Worm (Caenorhabditis elegans) whole organism, young adult: Measurements from ENCODE around the gene dmd-8.
A peak's percentile ranks its signal among the peaks of the same experiment; 100 is the strongest.

Experiments
- B0035.1 ChIP-seq: sonication (generic microtip); optimal IDR thresholded peaks from 2 replicates; lab custom pipeline; 2016; ENCODE audit warnings: missing genetic modification characterization, mild to moderate bottlenecking, missing compliant biosample characterization, missing genotype, missing genetic modification reagents
- C06A6.2 ChIP-seq: fragments of 200-800 bp; sonication (Bioruptor generic); conservative IDR thresholded peaks from 2 replicates; pipeline ENCODE4 v1.3.6; 2022; ENCODE audit warnings: missing genetic modification characterization, missing compliant biosample characterization
- C17E4.6 ChIP-seq: fragments of 200-800 bp; sonication (Bioruptor generic); IDR thresholded peaks from 2 replicates; pipeline ENCODE4 v1.3.6; 2022; ENCODE audit warnings: missing genetic modification reagents, missing genetic modification characterization, missing compliant biosample characterization
- F10E7.11 ChIP-seq: sonication (generic microtip); optimal IDR thresholded peaks from 2 replicates; lab custom pipeline; 2017; ENCODE audit warnings: mild to moderate bottlenecking, missing genetic modification characterization, moderate library complexity, missing compliant biosample characterization
- F33H1.4 ChIP-seq: fragments of 200-800 bp; sonication (Bioruptor generic); IDR thresholded peaks from 2 replicates; pipeline ENCODE4 v1.3.6; 2022; ENCODE audit warnings: missing genetic modification reagents, missing genetic modification characterization, missing compliant biosample characterization
- F39B2.1 ChIP-seq: fragments of 200-800 bp; sonication (Bioruptor generic); IDR thresholded peaks from 2 replicates; pipeline ENCODE4 v1.3.6; 2022; ENCODE audit warnings: missing genetic modification reagents, missing genetic modification characterization, missing compliant biosample characterization
- F52B5.7 ChIP-seq: sonication (generic microtip); optimal IDR thresholded peaks from 2 replicates; lab custom pipeline; 2016; ENCODE audit warnings: mild to moderate bottlenecking, missing genetic modification characterization, missing compliant biosample characterization
- F57A8.1 ChIP-seq: fragments of 200-800 bp; sonication (Bioruptor generic); optimal IDR thresholded peaks from 2 replicates; lab custom pipeline; 2018; ENCODE audit warnings: mild to moderate bottlenecking, missing genetic modification characterization, moderate library complexity, missing compliant biosample characterization
- F57C9.4 ChIP-seq: sonication (generic microtip); optimal IDR thresholded peaks from 2 replicates; lab custom pipeline; 2017; ENCODE audit warnings: mild to moderate bottlenecking, missing genetic modification characterization, missing compliant biosample characterization
- K11D2.4 ChIP-seq: fragments of 200-800 bp; sonication (Bioruptor generic); IDR thresholded peaks from 2 replicates; pipeline ENCODE4 v1.3.6; 2022; ENCODE audit warnings: missing genetic modification reagents, missing genetic modification characterization, missing compliant biosample characterization
- K12H6.12 ChIP-seq: fragments of 200-800 bp; sonication (Bioruptor generic); optimal IDR thresholded peaks from 2 replicates; lab custom pipeline; 2018; ENCODE audit warnings: mild to moderate bottlenecking, missing genetic modification characterization, missing compliant biosample characterization
- T07F8.4 ChIP-seq: sonication (generic microtip); optimal IDR thresholded peaks from 2 replicates; lab custom pipeline; 2016; ENCODE audit warnings: mild to moderate bottlenecking, missing genetic modification characterization, moderate library complexity, missing compliant biosample characterization
- T26A5.8 ChIP-seq: sonication (generic microtip); optimal IDR thresholded peaks from 2 replicates; lab custom pipeline; 2016; ENCODE audit warnings: missing genetic modification characterization, missing compliant biosample characterization
- Y79H2A.3 ChIP-seq: fragments of 200-800 bp; sonication (Bioruptor generic); conservative IDR thresholded peaks from 2 replicates; pipeline ENCODE4 v1.3.6; 2022; ENCODE audit warnings: missing genetic modification reagents, missing genetic modification characterization, missing compliant biosample characterization
- Y95B8A.8 ChIP-seq: fragments of 200-800 bp; sonication (Bioruptor generic); IDR thresholded peaks from 2 replicates; pipeline ENCODE4 v1.3.6; 2022; ENCODE audit warnings: missing genetic modification reagents, missing genetic modification characterization, missing compliant biosample characterization
- ama-1 ChIP-seq, 3 experiments: fragments of 150-350 bp in 1 of 3; sonication (generic microtip) in 2 of 3; optimal IDR thresholded peaks; 2 replicates each; lab custom pipeline; 2014 to 2018; ENCODE audit warnings: missing biosample characterization in 2 of 3, missing genetic modification characterization in 2 of 3, missing genetic modification reagents in 2 of 3
- attf-3 ChIP-seq: fragments of 200-800 bp; sonication (Bioruptor generic); conservative IDR thresholded peaks from 2 replicates; pipeline ENCODE4 v1.3.6; 2022; ENCODE audit warnings: missing genetic modification reagents, missing genetic modification characterization, missing compliant biosample characterization
- ccch-3 ChIP-seq: fragments of 200-800 bp; sonication (Bioruptor generic); optimal IDR thresholded peaks from 2 replicates; lab custom pipeline; 2018; ENCODE audit warnings: mild to moderate bottlenecking, missing genetic modification characterization, missing compliant biosample characterization
- ceh-100 ChIP-seq: fragments of 200-800 bp; sonication (Bioruptor generic); IDR thresholded peaks from 2 replicates; pipeline ENCODE4 v1.3.6; 2022; ENCODE audit warnings: missing genetic modification reagents, missing genetic modification characterization, missing compliant biosample characterization
- ceh-40 ChIP-seq: fragments of 200-800 bp; sonication (Bioruptor generic); IDR thresholded peaks from 2 replicates; pipeline ENCODE4 v1.3.6; 2022; ENCODE audit warnings: missing genetic modification characterization, missing compliant biosample characterization
- ceh-58 ChIP-seq: fragments of 200-800 bp; sonication (Bioruptor generic); IDR thresholded peaks from 2 replicates; pipeline ENCODE4 v1.3.6; 2022; ENCODE audit warnings: missing genetic modification characterization, missing compliant biosample characterization
- ceh-79 ChIP-seq: sonication (generic microtip); optimal IDR thresholded peaks from 2 replicates; lab custom pipeline; 2017; ENCODE audit warnings: mild to moderate bottlenecking, missing genetic modification characterization, missing compliant biosample characterization
- ceh-91 ChIP-seq: fragments of 200-800 bp; sonication (Bioruptor generic); IDR thresholded peaks from 2 replicates; pipeline ENCODE4 v1.3.6; 2022; ENCODE audit warnings: missing genetic modification reagents, missing genetic modification characterization, missing compliant biosample characterization
- dox-1 ChIP-seq: fragments of 200-800 bp; sonication (Bioruptor generic); IDR thresholded peaks from 2 replicates; pipeline ENCODE4 v1.3.6; 2022; ENCODE audit warnings: missing genetic modification reagents, missing genetic modification characterization, missing compliant biosample characterization
- efl-1 ChIP-seq: fragments of 150-350 bp; optimal IDR thresholded peaks from 2 replicates; lab custom pipeline; 2014; ENCODE audit warnings: missing biosample characterization, missing genetic modification reagents, missing genetic modification characterization
- egl-44 ChIP-seq: fragments of 200-800 bp; sonication (Bioruptor generic); IDR thresholded peaks from 2 replicates; pipeline ENCODE4 v1.3.6; 2022; ENCODE audit warnings: missing genetic modification reagents, missing genetic modification characterization, missing compliant biosample characterization
- ekl-4 ChIP-seq: fragments of 200-800 bp; sonication (Bioruptor generic); IDR thresholded peaks from 2 replicates; pipeline ENCODE4 v1.3.6; 2022; ENCODE audit warnings: missing genetic modification reagents, missing genetic modification characterization, missing compliant biosample characterization
- fkh-3 ChIP-seq: sonication (generic microtip); optimal IDR thresholded peaks from 2 replicates; lab custom pipeline; 2016; ENCODE audit warnings: mild to moderate bottlenecking, missing genetic modification characterization, missing compliant biosample characterization
- hlh-12 ChIP-seq: sonication (generic microtip); optimal IDR thresholded peaks from 2 replicates; lab custom pipeline; 2016; ENCODE audit warnings: missing genetic modification characterization, missing compliant biosample characterization
- hsf-1 ChIP-seq: fragments of 200-800 bp; sonication (Bioruptor generic); IDR thresholded peaks from 2 replicates; pipeline ENCODE4 v1.3.6; 2022; ENCODE audit warnings: missing genetic modification reagents, missing genetic modification characterization, missing compliant biosample characterization
- lsy-27 ChIP-seq: sonication (generic microtip); optimal IDR thresholded peaks from 2 replicates; lab custom pipeline; 2017; ENCODE audit warnings: missing genetic modification characterization, mild to moderate bottlenecking, missing compliant biosample characterization, antibody characterized with exemption, missing genotype, borderline replicate concordance; ENCODE audit not compliant: insufficient read depth
- madf-6 ChIP-seq: fragments of 200-800 bp; sonication (Bioruptor generic); IDR thresholded peaks from 2 replicates; pipeline ENCODE4 v1.3.6; 2022; ENCODE audit warnings: missing genetic modification reagents, missing genetic modification characterization, missing compliant biosample characterization
- mcd-1 ChIP-seq: fragments of 200-800 bp; sonication (Bioruptor generic); IDR thresholded peaks from 2 replicates; pipeline ENCODE4 v1.3.6; 2022; ENCODE audit warnings: missing genetic modification reagents, missing genetic modification characterization, missing compliant biosample characterization
- nfya-1 ChIP-seq: sonication (generic microtip); optimal IDR thresholded peaks from 2 replicates; lab custom pipeline; 2017; ENCODE audit warnings: antibody characterized with exemption, missing compliant biosample characterization, missing genetic modification characterization, borderline replicate concordance; ENCODE audit not compliant: insufficient read depth
- nhr-27 ChIP-seq: fragments of 200-800 bp; sonication (Bioruptor generic); optimal IDR thresholded peaks from 2 replicates; lab custom pipeline; 2018; ENCODE audit warnings: mild to moderate bottlenecking, missing genetic modification characterization, moderate library complexity, missing compliant biosample characterization
- repo-1 ChIP-seq: sonication (generic microtip); optimal IDR thresholded peaks from 2 replicates; lab custom pipeline; 2017; ENCODE audit warnings: mild to moderate bottlenecking, missing genetic modification characterization, missing compliant biosample characterization
- sdz-38 ChIP-seq: sonication (generic microtip); optimal IDR thresholded peaks from 2 replicates; lab custom pipeline; 2016; ENCODE audit warnings: missing genotype, missing genetic modification characterization, missing compliant biosample characterization
- sea-2 ChIP-seq: fragments of 200-800 bp; sonication (Bioruptor generic); IDR thresholded peaks from 2 replicates; pipeline ENCODE4 v1.3.6; 2022; ENCODE audit warnings: missing genetic modification characterization, missing compliant biosample characterization
- snpc-1.3 ChIP-seq: sonication (generic microtip); optimal IDR thresholded peaks from 2 replicates; lab custom pipeline; 2017; ENCODE audit warnings: missing genetic modification characterization, mild to moderate bottlenecking, missing compliant biosample characterization, antibody characterized with exemption, moderate library complexity, missing genotype, missing genetic modification reagents; ENCODE audit not compliant: insufficient read depth
- snpc-4 ChIP-seq, 5 experiments: fragments of 150-350 bp in 1 of 5; sonication (generic microtip) in 4 of 5; optimal IDR thresholded peaks; 2 replicates each; lab custom pipeline; 2014 to 2018; ENCODE audit warnings: missing genetic modification characterization in 5 of 5, missing biosample characterization in 3 of 5, antibody characterized with exemption in 2 of 5, mild to moderate bottlenecking in 2 of 5, missing compliant biosample characterization in 2 of 5, missing genotype in 2 of 5, moderate library complexity in 2 of 5, missing genetic modification reagents in 1 of 5
- sptf-2 ChIP-seq: fragments of 200-800 bp; sonication (Bioruptor generic); optimal IDR thresholded peaks from 2 replicates; lab custom pipeline; 2018; ENCODE audit warnings: mild to moderate bottlenecking, missing genetic modification characterization, missing compliant biosample characterization
- tbp1 ChIP-seq: fragments of 200-800 bp; sonication (Bioruptor generic); optimal IDR thresholded peaks from 2 replicates; lab custom pipeline; 2018; ENCODE audit warnings: mild to moderate bottlenecking, missing genetic modification characterization, missing compliant biosample characterization
- tlf-1 ChIP-seq: fragments of 200-800 bp; sonication (Bioruptor generic); optimal IDR thresholded peaks from 2 replicates; lab custom pipeline; 2018; ENCODE audit warnings: mild to moderate bottlenecking, missing genetic modification characterization, missing compliant biosample characterization
- unc-62 ChIP-seq: fragments of 150-350 bp; optimal IDR thresholded peaks from 2 replicates; lab custom pipeline; 2014; ENCODE audit warnings: missing biosample characterization, missing genetic modification reagents, missing genetic modification characterization
- ztf-22 ChIP-seq: fragments of 200-800 bp; sonication (Bioruptor generic); optimal IDR thresholded peaks from 2 replicates; lab custom pipeline; 2018; ENCODE audit warnings: mild to moderate bottlenecking, missing genetic modification characterization, moderate library complexity, missing compliant biosample characterization
- ztf-26 ChIP-seq: sonication (generic microtip); optimal IDR thresholded peaks from 2 replicates; lab custom pipeline; 2017; ENCODE audit warnings: missing genetic modification characterization, missing compliant biosample characterization
- ztf-28 ChIP-seq: fragments of 200-800 bp; sonication (Bioruptor generic); IDR thresholded peaks from 2 replicates; pipeline ENCODE4 v1.3.6; 2022; ENCODE audit warnings: missing genetic modification reagents, missing genetic modification characterization, missing compliant biosample characterization
- ztf-3 ChIP-seq: fragments of 200-800 bp; sonication (Bioruptor generic); optimal IDR thresholded peaks from 2 replicates; lab custom pipeline; 2018; ENCODE audit warnings: mild to moderate bottlenecking, missing genetic modification characterization, missing compliant biosample characterization

dmd-8 gene

ce11 chrV:349054-349453 is 12.8 kb upstream of the dmd-8 start, which contains the start of gene atg-9 (continued):
- TF ChIP-seq unc-62 (GFP tag; lab: Kevin White, UChicago) (no peak), dox-1 (peak; percentile 70; the same call in 1 of the 2 replicates), hsf-1 (GFP tag; lab: Robert Waterston, UW) (no peak; the same call in 1 of the 2 replicates), ama-1 (optimal IDR thresholded peaks at IDR 0.05; lab: Kevin White, UChicago) (peak; percentile 45), ama-1 (GFP tag; optimal IDR thresholded peaks at IDR 0.05; lab: Kevin White, UChicago) (no peak), F52B5.7 (tag; lab: Kevin White, UChicago) (no peak), ceh-91 (GFP tag; lab: Robert Waterston, UW) (no peak), C06A6.2 (GFP tag; lab: Robert Waterston, UW) (peak; percentile 56; the same call in 1 of the 2 replicates), T26A5.8 (tag; lab: Kevin White, UChicago) (no peak), T07F8.4 (tag; lab: Kevin White, UChicago) (no peak), snpc-4 (GFP tag; optimal IDR thresholded peaks at IDR 0.05; lab: Kevin White, UChicago) (no peak), snpc-4 (tag; optimal IDR thresholded peaks at IDR 0.05; lab: Kevin White, UChicago) (peak in 2 of 4 experiments; percentile 29 to 53), sea-2 (no peak), F57C9.4 (tag; lab: Kevin White, UChicago) (no peak), ceh-40 (no peak), Y79H2A.3 (GFP tag; lab: Robert Waterston, UW) (no peak), efl-1 (no peak), hlh-12 (tag; lab: Kevin White, UChicago) (no peak), F10E7.11 (no peak), Y95B8A.8 (GFP tag; lab: Robert Waterston, UW) (peak; percentile 64; the same call in 1 of the 2 replicates), K12H6.12 (tag; lab: Kevin White, UChicago) (peak; percentile 75), B0035.1 (tag; lab: Kevin White, UChicago) (no peak), egl-44 (0 out of 2 replicates have a peak, but pooled peaks have one; percentile 33), ztf-28 (GFP tag; lab: Robert Waterston, UW) (no peak), K11D2.4 (GFP tag; lab: Robert Waterston, UW) (0 out of 2 replicates have a peak, but pooled peaks have one; percentile 15), ztf-26 (tag; lab: Kevin White, UChicago) (peak; percentile 73), C17E4.6 (GFP tag; lab: Robert Waterston, UW) (no peak), mcd-1 (GFP tag; lab: Robert Waterston, UW) (peak; percentile 98), F57A8.1 (GFP tag; lab: Kevin White, UChicago) (no peak), ceh-58 (GFP tag; lab: Robert Waterston, UW) (no peak), ceh-79 (no peak), ekl-4 (no peak), attf-3 (GFP tag; lab: Robert Waterston, UW) (no peak), lsy-27 (no peak), fkh-3 (tag; lab: Kevin White, UChicago) (no peak), tbp1 (GFP tag; lab: Kevin White, UChicago) (peak; percentile 57), tlf-1 (GFP tag; lab: Kevin White, UChicago) (peak; percentile 59), nfya-1 (no peak), F39B2.1 (GFP tag; lab: Robert Waterston, UW) (no peak), nhr-27 (no peak), madf-6 (GFP tag; lab: Robert Waterston, UW) (peak; percentile 41), sdz-38 (no peak), ceh-100 (GFP tag; lab: Robert Waterston, UW) (peak; percentile 54), ccch-3 (GFP tag; lab: Kevin White, UChicago) (no peak), snpc-1.3 (no peak), F33H1.4 (GFP tag; lab: Robert Waterston, UW) (no peak), ztf-3 (GFP tag; lab: Kevin White, UChicago) (no peak), repo-1 (tag; lab: Kevin White, UChicago) (peak; percentile 41), ztf-22 (GFP tag; lab: Kevin White, UChicago) (no peak), sptf-2 (GFP tag; lab: Kevin White, UChicago) (no peak)
